Fruit fly (Drosophila melanogaster) whole organism, embryonic: Measurements from ENCODE around the gene siz.

ENCODE experiments used
- Bdp1 ChIP-seq: fragments of 200-800 bp; sonication (Bioruptor generic); optimal IDR thresholded peaks from 3 replicates; lab custom pipeline; 2016; ENCODE audit warnings: missing biosample characterization, missing genetic modification characterization
- CG12659 ChIP-seq: fragments of 200-800 bp; sonication (Bioruptor generic); optimal IDR thresholded peaks from 3 replicates; lab custom pipeline; 2017; ENCODE audit warnings: mild to moderate bottlenecking, missing biosample characterization, missing genetic modification reagents, missing genetic modification characterization
- CG13775 ChIP-seq: fragments of 200-800 bp; sonication (Bioruptor generic); optimal IDR thresholded peaks from 3 replicates; lab custom pipeline; 2017; ENCODE audit warnings: missing biosample characterization, mild to moderate bottlenecking, missing genetic modification characterization
- slbo ChIP-seq: fragments of 200-800 bp; sonication (Bioruptor generic); IDR thresholded peaks from 2 replicates; pipeline ENCODE4 v1.3.6; 2022; ENCODE audit warnings: missing biosample characterization, missing genetic modification characterization

- TF ChIP-seq slbo: no peak
- no peak for TF ChIP-seq CG12659 (GFP tag; lab: Kevin White, UChicago)
- no peak for TF ChIP-seq CG13775 (GFP tag; lab: Kevin White, UChicago)
- no peak for TF ChIP-seq Bdp1 (GFP tag; lab: Kevin White, UChicago)
Observed at dm6 chr3L:21108454-21108853, 74.1 kb downstream of the siz start.
